Worm (Caenorhabditis elegans) whole organism, L4/young adult: Measurements from ENCODE around the gene Y102A5C.4.

Experiments used
- W03F9.2 ChIP-seq: fragments of 150-350 bp; optimal IDR thresholded peaks from 2 replicates; lab custom pipeline; 2014; ENCODE audit warnings: missing biosample characterization, missing genetic modification characterization
- dao-5 ChIP-seq: sonication (generic microtip); optimal IDR thresholded peaks from 2 replicates; lab custom pipeline; 2016; ENCODE audit warnings: missing genotype, missing genetic modification characterization, moderate library complexity, missing compliant biosample characterization
- him-1 ChIP-seq: sonication (generic microtip); optimal IDR thresholded peaks from 2 replicates; lab custom pipeline; 2016; ENCODE audit warnings: missing genotype, missing genetic modification reagents, missing genetic modification characterization, missing compliant biosample characterization

DNA sequence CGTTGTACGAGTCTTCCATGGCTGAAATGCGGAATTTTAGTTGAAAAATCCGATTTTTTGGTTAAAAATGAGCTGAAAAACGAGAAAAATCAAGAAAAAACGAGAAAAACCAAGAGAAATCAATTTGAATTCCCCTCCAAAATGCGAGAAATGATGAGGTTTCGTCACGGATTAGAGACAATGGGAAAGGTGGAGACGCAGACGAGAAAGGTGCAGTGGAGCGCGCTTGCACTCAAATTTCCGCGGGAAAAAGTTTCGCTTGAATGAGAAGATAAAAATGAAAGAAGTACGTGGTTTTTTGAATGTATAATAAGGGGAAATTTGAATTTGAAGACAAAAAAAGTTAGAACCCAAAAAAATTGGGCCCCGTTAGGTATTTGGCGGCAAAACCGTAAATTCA, 43.6 kb downstream of the Y102A5C.4 start, which contains the start of gene efl-1:
- TF ChIP-seq him-1 (tag; lab: Kevin White, UChicago) (no peak), dao-5 (tag; lab: Kevin White, UChicago) (no peak), W03F9.2 (tag; lab: Kevin White, UChicago) (peak; percentile 86)
